Fruit fly (Drosophila melanogaster) whole organism, prepupa: Measurements from ENCODE around the gene CG31326.
A peak's percentile ranks its signal among the peaks of the same experiment; 100 is the strongest.

Source experiments
- CG10631 ChIP-seq: fragments of 200-800 bp; sonication (Bioruptor generic); optimal IDR thresholded peaks from 2 replicates; lab custom pipeline; 2016; ENCODE audit warnings: missing biosample characterization, missing genetic modification characterization
- CG15336 ChIP-seq: fragments of 200-800 bp; sonication (Bioruptor generic); IDR thresholded peaks from 2 replicates; pipeline ENCODE4 v1.3.6; 2022; ENCODE audit warnings: missing biosample characterization, missing genetic modification characterization
- CG1621 ChIP-seq: fragments of 200-800 bp; sonication (Bioruptor generic); optimal IDR thresholded peaks from 3 replicates; lab custom pipeline; 2018; ENCODE audit warnings: missing biosample characterization, mild to moderate bottlenecking, missing genetic modification characterization
- CG16779 ChIP-seq: fragments of 200-800 bp; sonication (Bioruptor generic); optimal IDR thresholded peaks from 3 replicates; lab custom pipeline; 2017; ENCODE audit warnings: missing biosample characterization, mild to moderate bottlenecking, missing genetic modification characterization
- CG32006 ChIP-seq: fragments of 200-800 bp; sonication (Bioruptor generic); optimal IDR thresholded peaks from 3 replicates; lab custom pipeline; 2017; ENCODE audit warnings: missing biosample characterization, mild to moderate bottlenecking, missing genetic modification characterization
- CG34406 ChIP-seq: fragments of 200-800 bp; sonication (Bioruptor generic); optimal IDR thresholded peaks from 3 replicates; lab custom pipeline; 2016; ENCODE audit warnings: missing biosample characterization, missing genetic modification characterization
- CG3919 ChIP-seq: fragments of 200-800 bp; sonication (Bioruptor generic); optimal IDR thresholded peaks from 3 replicates; lab custom pipeline; 2016; ENCODE audit warnings: missing biosample characterization, missing genetic modification characterization
- CG4318 ChIP-seq: fragments of 200-800 bp; sonication (Bioruptor generic); optimal IDR thresholded peaks from 3 replicates; lab custom pipeline; 2017; ENCODE audit warnings: missing biosample characterization, mild to moderate bottlenecking, missing genetic modification characterization
- CG6276 ChIP-seq: fragments of 200-800 bp; sonication (Bioruptor generic); optimal IDR thresholded peaks from 2 replicates; lab custom pipeline; 2017; ENCODE audit warnings: missing biosample characterization, mild to moderate bottlenecking, missing genetic modification characterization
- CG6808 ChIP-seq: fragments of 200-800 bp; sonication (Bioruptor generic); optimal IDR thresholded peaks from 3 replicates; lab custom pipeline; 2017; ENCODE audit warnings: missing biosample characterization, missing genetic modification characterization, mild to moderate bottlenecking, moderate library complexity, missing genetic modification reagents
- CG6854 ChIP-seq: fragments of 200-800 bp; sonication (Bioruptor generic); optimal IDR thresholded peaks from 2 replicates; lab custom pipeline; 2017; ENCODE audit warnings: missing biosample characterization, mild to moderate bottlenecking, missing genetic modification characterization
- CG7368 ChIP-seq: fragments of 200-800 bp; sonication (Bioruptor generic); optimal IDR thresholded peaks from 3 replicates; lab custom pipeline; 2016; ENCODE audit warnings: missing biosample characterization, missing genetic modification characterization
- CG8119 ChIP-seq: fragments of 200-800 bp; sonication (Bioruptor generic); IDR thresholded peaks from 3 replicates; pipeline ENCODE4 v1.3.6; 2022; ENCODE audit warnings: missing biosample characterization, missing genetic modification characterization
- CG8632 ChIP-seq: fragments of 200-800 bp; sonication (Bioruptor generic); optimal IDR thresholded peaks from 3 replicates; lab custom pipeline; 2016; ENCODE audit warnings: missing biosample characterization, missing genetic modification characterization
- Eip75B ChIP-seq: fragments of 200-800 bp; sonication (Bioruptor generic); optimal IDR thresholded peaks from 3 replicates; lab custom pipeline; 2016; ENCODE audit warnings: missing biosample characterization, missing genetic modification characterization
- Eip93F ChIP-seq: fragments of 200-800 bp; sonication (Bioruptor generic); optimal IDR thresholded peaks from 2 replicates; lab custom pipeline; 2016; ENCODE audit warnings: missing biosample characterization, mild to moderate bottlenecking, missing genetic modification characterization
- Ets21C ChIP-seq: fragments of 200-800 bp; sonication (Bioruptor generic); optimal IDR thresholded peaks from 3 replicates; lab custom pipeline; 2016; ENCODE audit warnings: missing biosample characterization, missing genetic modification characterization
- Ets96B ChIP-seq: fragments of 200-800 bp; optimal IDR thresholded peaks from 2 replicates; lab custom pipeline; 2019; ENCODE audit warnings: missing biosample characterization, mild to moderate bottlenecking, missing genetic modification characterization, moderate library complexity
- Hr38 ChIP-seq: sonication (Bioruptor generic); optimal IDR thresholded peaks from 2 replicates; lab custom pipeline; 2016; ENCODE audit warnings: missing biosample characterization, missing genetic modification characterization
- Hr39 ChIP-seq: fragments of 200-800 bp; sonication (Bioruptor generic); optimal IDR thresholded peaks from 2 replicates; lab custom pipeline; 2016; ENCODE audit warnings: missing biosample characterization, missing genetic modification characterization
- Met ChIP-seq: fragments of 200-800 bp; sonication (Bioruptor generic); optimal IDR thresholded peaks from 3 replicates; lab custom pipeline; 2016; ENCODE audit warnings: missing biosample characterization, missing genetic modification characterization
- OdsH ChIP-seq: fragments of 200-800 bp; sonication (Bioruptor generic); optimal IDR thresholded peaks from 3 replicates; lab custom pipeline; 2016; ENCODE audit warnings: missing biosample characterization, missing genetic modification characterization
- Smox ChIP-seq: fragments of 200-800 bp; sonication (Bioruptor generic); optimal IDR thresholded peaks from 3 replicates; lab custom pipeline; 2016; ENCODE audit warnings: missing biosample characterization, missing genetic modification characterization
- Sox14 ChIP-seq: fragments of 200-800 bp; sonication (Bioruptor generic); optimal IDR thresholded peaks from 3 replicates; lab custom pipeline; 2016; ENCODE audit warnings: missing biosample characterization, missing genetic modification characterization
- Sox15 ChIP-seq: fragments of 200-800 bp; sonication (Bioruptor generic); optimal IDR thresholded peaks from 3 replicates; lab custom pipeline; 2016; ENCODE audit warnings: missing biosample characterization, missing genetic modification characterization
- acj6 ChIP-seq: fragments of 200-800 bp; sonication (Bioruptor generic); optimal IDR thresholded peaks from 3 replicates; lab custom pipeline; 2016; ENCODE audit warnings: missing biosample characterization, missing genetic modification characterization
- cyc ChIP-seq: fragments of 200-800 bp; sonication (Bioruptor generic); optimal IDR thresholded peaks from 3 replicates; lab custom pipeline; 2016; ENCODE audit warnings: missing biosample characterization, missing genetic modification characterization
- dac ChIP-seq: fragments of 200-800 bp; sonication (Bioruptor generic); optimal IDR thresholded peaks from 2 replicates; lab custom pipeline; 2017; ENCODE audit warnings: missing biosample characterization, mild to moderate bottlenecking, missing genetic modification characterization
- dsx ChIP-seq: fragments of 200-800 bp; optimal IDR thresholded peaks from 3 replicates; lab custom pipeline; 2019; ENCODE audit warnings: missing biosample characterization, mild to moderate bottlenecking, missing genetic modification characterization, moderate library complexity; ENCODE audit not compliant: poor library complexity, severe bottlenecking
- eg ChIP-seq: fragments of 200-800 bp; sonication (Bioruptor generic); IDR thresholded peaks from 3 replicates; pipeline ENCODE4 v1.3.6; 2022; ENCODE audit warnings: missing biosample characterization, missing genetic modification characterization
- fd85E ChIP-seq: fragments of 200-800 bp; sonication (Bioruptor generic); optimal IDR thresholded peaks from 3 replicates; lab custom pipeline; 2016; ENCODE audit warnings: missing biosample characterization, missing genetic modification characterization
- fkh ChIP-seq: fragments of 200-800 bp; sonication (Bioruptor generic); optimal IDR thresholded peaks from 3 replicates; lab custom pipeline; 2017; ENCODE audit warnings: missing biosample characterization, mild to moderate bottlenecking, missing genetic modification characterization, moderate library complexity
- salr ChIP-seq, 2 experiments: fragments of 200-800 bp; sonication (Bioruptor generic); optimal IDR thresholded peaks; 3 replicates each; lab custom pipeline; 2016 to 2018; ENCODE audit warnings: missing biosample characterization in 2 of 2, missing genetic modification characterization in 2 of 2, mild to moderate bottlenecking in 1 of 2
- spab ChIP-seq: fragments of 200-800 bp; sonication (Bioruptor generic); optimal IDR thresholded peaks from 2 replicates; lab custom pipeline; 2017; ENCODE audit warnings: missing biosample characterization, mild to moderate bottlenecking, missing genetic modification characterization, missing genetic modification reagents
- svp ChIP-seq: fragments of 200-800 bp; sonication (Bioruptor generic); peaks from one replicate; lab custom pipeline; 2016; ENCODE audit warnings: missing biosample characterization, missing genetic modification characterization
- topi ChIP-seq: fragments of 200-800 bp; sonication (Bioruptor generic); optimal IDR thresholded peaks from 3 replicates; lab custom pipeline; 2016; ENCODE audit warnings: missing biosample characterization, missing genetic modification characterization

Gene CG31326

DNA sequence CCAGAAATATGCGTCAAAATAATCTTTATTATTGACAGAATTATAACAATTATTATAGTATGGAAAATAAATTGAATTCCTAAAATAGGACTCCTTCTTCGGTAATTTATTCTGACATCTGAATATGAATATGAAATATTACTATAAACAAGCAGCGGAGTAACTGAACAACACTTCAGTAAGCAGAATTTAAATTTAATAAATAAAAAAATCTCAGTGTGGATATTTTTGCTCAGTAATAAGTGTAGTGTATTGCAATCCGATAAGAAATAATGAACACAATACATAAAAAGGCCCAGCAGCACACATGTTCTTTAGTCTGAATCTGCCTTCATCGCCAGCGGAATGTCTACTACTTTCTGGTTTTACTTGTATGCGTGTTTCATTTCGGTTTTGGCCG, 35.8 kb upstream of the CG31326 start, which contains the start of gene CG43179:
CG43179 (plus strand) TSS at position 301 of the 400 bp plus-strand sequence.
- TF ChIP-seq CG6808: no peak
- TF ChIP-seq svp (GFP tag; lab: Kevin White, UChicago): peak; percentile 15

DNA sequence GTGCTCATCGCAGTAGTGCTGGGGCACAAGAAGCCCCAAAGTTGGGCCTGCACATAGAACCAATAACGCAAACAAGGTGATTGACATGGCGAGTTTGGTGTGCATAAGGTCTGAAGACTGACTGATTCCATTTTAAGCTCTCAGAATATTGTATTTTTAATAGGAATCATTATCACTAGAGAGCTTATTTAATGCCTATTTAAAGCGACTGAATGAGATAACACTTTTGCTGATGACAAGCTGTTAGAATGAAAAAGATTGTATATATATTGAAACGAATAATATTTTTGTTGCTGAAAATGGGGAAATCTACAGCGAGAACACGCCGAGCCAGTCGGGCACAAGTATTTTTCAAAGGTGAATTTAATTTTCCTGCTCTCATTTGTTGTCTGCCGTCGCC, 25.4 kb upstream of the CG31326 start, which contains the start of gene CG9616:
CG9616 (minus strand) TSS at position 101 of the 400 bp plus-strand sequence.
- TF ChIP-seq Ets21C (GFP tag; lab: Kevin White, UChicago) (no peak), CG8119 (GFP tag; lab: Robert Waterston, UW) (no peak), Hr38 (GFP tag; lab: Kevin White, UChicago) (no peak), CG6854 (GFP tag; lab: Kevin White, UChicago) (no peak), dsx (GFP tag; lab: Kevin White, UChicago) (no peak), CG6276 (GFP tag; lab: Kevin White, UChicago) (no peak), fd85E (GFP tag; lab: Kevin White, UChicago) (no peak), CG6808 (no peak), fkh (GFP tag; lab: Kevin White, UChicago) (no peak), CG3919 (GFP tag; lab: Kevin White, UChicago) (no peak), cyc (GFP tag; lab: Kevin White, UChicago) (no peak), CG15336 (no peak)

DNA sequence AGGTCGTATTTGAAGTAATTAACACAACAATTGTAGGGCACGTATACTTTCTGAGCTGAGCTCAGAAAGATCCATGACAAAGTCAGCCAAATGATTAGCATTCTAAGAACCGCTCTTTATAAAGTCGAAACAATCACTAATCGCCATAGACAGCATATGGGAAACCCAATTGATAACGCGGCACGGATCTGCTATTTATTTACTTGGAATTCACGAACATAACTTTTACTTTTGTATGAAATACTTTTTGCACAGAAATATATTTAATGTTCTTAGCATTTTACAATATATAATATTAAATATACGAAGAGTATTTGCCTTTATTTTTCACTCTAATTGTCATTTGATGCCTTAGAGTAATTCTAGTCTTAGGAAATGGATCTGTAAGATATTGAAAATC, 24.6 kb upstream of the CG31326 start, which contains the start of gene CG43291:
CG43291 (minus strand) TSS at position 101 of the 400 bp plus-strand sequence.
- TF ChIP-seq eg (GFP tag; lab: Robert Waterston, UW) (no peak), CG7368 (GFP tag; lab: Kevin White, UChicago) (no peak), topi (GFP tag; lab: Kevin White, UChicago) (no peak), CG1621 (no peak), cyc (GFP tag; lab: Kevin White, UChicago) (no peak), CG34406 (GFP tag; lab: Kevin White, UChicago) (no peak), Met (no peak), CG10631 (GFP tag; lab: Kevin White, UChicago) (no peak), Sox14 (no peak), CG8632 (GFP tag; lab: Kevin White, UChicago) (no peak), salr (GFP tag; optimal IDR thresholded peaks at IDR 0.05; lab: Kevin White, UChicago) (no peak), acj6 (GFP tag; lab: Kevin White, UChicago) (no peak), CG6854 (GFP tag; lab: Kevin White, UChicago) (no peak), CG3919 (GFP tag; lab: Kevin White, UChicago) (no peak), svp (GFP tag; lab: Kevin White, UChicago) (no peak)

dm6 chr3R:14229045-14229444, 9.0 kb upstream of the CG31326 start, which contains the start of gene CG9624:
TSS of gene CG9624 (minus strand) at chr3R:14229145.
- TF ChIP-seq Eip75B (GFP tag; lab: Kevin White, UChicago): no peak
- no peak for TF ChIP-seq CG1621
- no peak for TF ChIP-seq CG6276 (GFP tag; lab: Kevin White, UChicago)
- TF ChIP-seq fkh (GFP tag; lab: Kevin White, UChicago): no peak
- no peak for TF ChIP-seq spab (GFP tag; lab: Kevin White, UChicago)
- no peak for TF ChIP-seq CG16779 (tag; lab: Kevin White, UChicago)

DNA sequence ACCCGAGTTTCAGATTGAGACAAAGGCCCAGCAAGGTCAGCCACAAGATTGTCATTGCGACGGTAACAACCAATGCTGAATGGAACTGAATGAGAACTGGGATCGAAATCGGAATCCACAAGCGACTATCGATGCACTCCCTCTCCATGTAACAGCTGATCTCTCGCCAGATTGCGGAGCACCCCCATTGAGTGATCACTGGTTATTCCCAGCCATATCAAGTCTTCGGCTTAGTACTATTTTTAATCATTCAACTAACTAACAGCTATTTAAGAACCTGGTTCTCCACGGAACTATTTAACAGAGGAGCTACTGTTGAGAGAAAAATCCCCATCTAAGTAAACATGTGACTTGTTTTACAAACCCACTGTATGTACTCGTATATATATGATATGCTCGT, 6.7 kb upstream of the CG31326 start, which contains the start of gene CG9631:
CG9631 (minus strand) TSS at position 101 of the 400 bp plus-strand sequence.
- TF ChIP-seq CG32006 (no peak), Smox (no peak), fd85E (GFP tag; lab: Kevin White, UChicago) (no peak), svp (GFP tag; lab: Kevin White, UChicago) (no peak), Eip93F (GFP tag; lab: Kevin White, UChicago) (no peak), spab (GFP tag; lab: Kevin White, UChicago) (no peak), CG15336 (no peak), dac (GFP tag; lab: Kevin White, UChicago) (no peak), Ets96B (tag; lab: Kevin White, UChicago) (no peak), CG6808 (no peak), topi (GFP tag; lab: Kevin White, UChicago) (no peak), OdsH (GFP tag; lab: Kevin White, UChicago) (no peak), Eip75B (GFP tag; lab: Kevin White, UChicago) (no peak), CG4318 (GFP tag; lab: Kevin White, UChicago) (no peak), Sox15 (GFP tag; lab: Kevin White, UChicago) (no peak), CG16779 (tag; lab: Kevin White, UChicago) (no peak), Hr39 (no peak)
